Fruit fly (Drosophila melanogaster): ENCODE measurements around the gene X11Lbeta.
A peak's percentile ranks its signal among the peaks of the same experiment; 100 is the strongest.

The X11Lbeta gene

dm6 chrX:10729196-10729835, 101.8 kb downstream of the X11Lbeta start:
- TF ChIP-seq Drgx (GFP tag; IDR thresholded peaks at IDR 0.05) = no peak
- no peak for TF ChIP-seq vnd (GFP tag; IDR thresholded peaks at IDR 0.05; ENCODE audit: partially characterized antibody)
- no peak for TF ChIP-seq CG13775 (GFP tag; optimal IDR thresholded peaks at IDR 0.05)
- TF ChIP-seq D19A (tag; optimal IDR thresholded peaks at IDR 0.05) = peak; percentile 11
- TF ChIP-seq CG6654 (GFP tag; optimal IDR thresholded peaks at IDR 0.05) = no peak
- TF ChIP-seq Oli (tag; optimal IDR thresholded peaks at IDR 0.05) = no peak
- peak in 1 of 2 experiments; percentile 19 for TF ChIP-seq Trl (optimal IDR thresholded peaks at IDR 0.05)
- TF ChIP-seq Trl (GFP tag; optimal IDR thresholded peaks at IDR 0.05) = no peak
- no peak for TF ChIP-seq gt (GFP tag; IDR thresholded peaks at IDR 0.05)
- no peak for TF ChIP-seq CG12769 (tag; optimal IDR thresholded peaks at IDR 0.05)
- TF ChIP-seq CG8281 (tag; optimal IDR thresholded peaks at IDR 0.05) = peak; percentile 99
- no peak for TF ChIP-seq fru (optimal IDR thresholded peaks at IDR 0.05)
- no peak for TF ChIP-seq E2f2 (GFP tag; IDR thresholded peaks at IDR 0.05)
- TF ChIP-seq CG8765 (GFP tag; IDR thresholded peaks at IDR 0.05) = no peak
- TF ChIP-seq CG14667 (GFP tag; IDR thresholded peaks at IDR 0.05) = no peak
- no peak for TF ChIP-seq Dad (GFP tag; optimal IDR thresholded peaks at IDR 0.05)
- peak; percentile 95 for TF ChIP-seq stwl (tag; optimal IDR thresholded peaks at IDR 0.05)
- TF ChIP-seq CG3407 (GFP tag; optimal IDR thresholded peaks at IDR 0.05) = no peak
- no peak for TF ChIP-seq NK7.1 (GFP tag; optimal IDR thresholded peaks at IDR 0.05)
- no peak for TF ChIP-seq CG9932 (GFP tag; IDR thresholded peaks at IDR 0.05)
- TF ChIP-seq CG3065 (GFP tag; optimal IDR thresholded peaks at IDR 0.05) = peak; percentile 83
- TF ChIP-seq CG1792 (GFP tag; optimal IDR thresholded peaks at IDR 0.05) = no peak
- TF ChIP-seq Ptx1 (GFP tag; IDR thresholded peaks at IDR 0.05) = no peak
- no peak for TF ChIP-seq nau (GFP tag; optimal IDR thresholded peaks at IDR 0.05)
- TF ChIP-seq CG4730 (GFP tag; IDR thresholded peaks at IDR 0.05) = no peak
- no peak for TF ChIP-seq chif (GFP tag; optimal IDR thresholded peaks at IDR 0.05)
- TF ChIP-seq lab (GFP tag; optimal IDR thresholded peaks at IDR 0.05) = peak; percentile 22
- TF ChIP-seq Ets65A (GFP tag) = peak; percentile 72
- TF ChIP-seq Sox100B (GFP tag; optimal IDR thresholded peaks at IDR 0.05) = peak; percentile 3
- no peak for TF ChIP-seq bbx (GFP tag; IDR thresholded peaks at IDR 0.05; ENCODE audit: partially characterized antibody)
- TF ChIP-seq hb (GFP tag; IDR thresholded peaks at IDR 0.05; ENCODE audit: partially characterized antibody) = no peak
- no peak for TF ChIP-seq CG12942 (GFP tag; optimal IDR thresholded peaks at IDR 0.05)
- no peak for TF ChIP-seq da (GFP tag; optimal IDR thresholded peaks at IDR 0.05)
- no peak for TF ChIP-seq CG5953 (GFP tag; IDR thresholded peaks at IDR 0.05)
- TF ChIP-seq Awh (GFP tag; IDR thresholded peaks at IDR 0.05) = no peak
- no peak for TF ChIP-seq CG15514 (GFP tag; optimal IDR thresholded peaks at IDR 0.05)
- TF ChIP-seq Vsx1 (GFP tag; optimal IDR thresholded peaks at IDR 0.05) = no peak
- no peak for TF ChIP-seq pan (optimal IDR thresholded peaks at IDR 0.05)
- TF ChIP-seq pan (GFP tag; optimal IDR thresholded peaks at IDR 0.05 in 1 of 2, IDR thresholded peaks at IDR 0.05 in 1 of 2) = no peak
- TF ChIP-seq CG15601 (tag; optimal IDR thresholded peaks at IDR 0.05) = peak; percentile 27
- TF ChIP-seq Bteb2 (GFP tag; optimal IDR thresholded peaks at IDR 0.05) = no peak
- peak; percentile 57 for TF ChIP-seq CG5180 (GFP tag; optimal IDR thresholded peaks at IDR 0.05)
- no peak for TF ChIP-seq CG17612 (GFP tag; IDR thresholded peaks at IDR 0.05)
- no peak for TF ChIP-seq en (GFP tag; optimal IDR thresholded peaks at IDR 0.05)
- no peak for TF ChIP-seq CG8478 (optimal IDR thresholded peaks at IDR 0.05)
- peak; percentile 53; the same call in 1 of the 2 replicates for TF ChIP-seq chm (GFP tag; IDR thresholded peaks at IDR 0.05)
- TF ChIP-seq ash1 (GFP tag; optimal IDR thresholded peaks at IDR 0.05) = no peak
- peak; percentile 20 for TF ChIP-seq sqz (GFP tag; optimal IDR thresholded peaks at IDR 0.05)
- no peak for TF ChIP-seq trem (tag; optimal IDR thresholded peaks at IDR 0.05)
- no peak for TF ChIP-seq Lpt (GFP tag; optimal IDR thresholded peaks at IDR 0.05)
- no peak for TF ChIP-seq onecut (GFP tag; IDR thresholded peaks at IDR 0.05)
- TF ChIP-seq CG11398 (GFP tag; optimal IDR thresholded peaks at IDR 0.05) = no peak
- no peak for TF ChIP-seq CG32767 (GFP tag; IDR thresholded peaks at IDR 0.05)
